Worm (Caenorhabditis elegans): ENCODE results near the gene srh-172.

Gene srh-172

DNA sequence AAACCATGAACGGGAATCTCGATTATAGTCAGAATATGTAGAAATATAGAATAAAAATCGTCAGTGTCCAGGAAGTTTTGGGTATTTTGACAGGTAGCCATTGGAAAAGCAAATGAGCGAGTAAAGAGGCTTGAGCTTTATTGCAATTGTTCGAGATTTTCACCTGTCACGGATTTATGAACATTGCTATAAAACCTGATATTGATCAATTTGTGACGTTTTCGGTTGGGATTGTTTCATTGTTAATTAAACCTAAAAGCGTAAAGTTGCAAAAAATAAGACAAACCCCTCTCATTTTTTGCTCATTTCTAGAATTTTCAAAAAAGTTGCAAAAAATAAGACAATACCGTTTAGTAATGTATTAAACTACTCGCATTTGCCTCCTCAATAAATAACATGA lies 19.4 kb downstream of the srh-172 start, which contains the start of gene srh-183:
TSS of gene srh-183 (minus strand) at position 101 of the 400 bp plus-strand sequence.
- no peak for TF ChIP-seq dao-5 (tag; optimal IDR thresholded peaks at IDR 0.05)
- no peak for TF ChIP-seq him-1 (tag; optimal IDR thresholded peaks at IDR 0.05)
- no peak for TF ChIP-seq W03F9.2 (tag; optimal IDR thresholded peaks at IDR 0.05)

DNA sequence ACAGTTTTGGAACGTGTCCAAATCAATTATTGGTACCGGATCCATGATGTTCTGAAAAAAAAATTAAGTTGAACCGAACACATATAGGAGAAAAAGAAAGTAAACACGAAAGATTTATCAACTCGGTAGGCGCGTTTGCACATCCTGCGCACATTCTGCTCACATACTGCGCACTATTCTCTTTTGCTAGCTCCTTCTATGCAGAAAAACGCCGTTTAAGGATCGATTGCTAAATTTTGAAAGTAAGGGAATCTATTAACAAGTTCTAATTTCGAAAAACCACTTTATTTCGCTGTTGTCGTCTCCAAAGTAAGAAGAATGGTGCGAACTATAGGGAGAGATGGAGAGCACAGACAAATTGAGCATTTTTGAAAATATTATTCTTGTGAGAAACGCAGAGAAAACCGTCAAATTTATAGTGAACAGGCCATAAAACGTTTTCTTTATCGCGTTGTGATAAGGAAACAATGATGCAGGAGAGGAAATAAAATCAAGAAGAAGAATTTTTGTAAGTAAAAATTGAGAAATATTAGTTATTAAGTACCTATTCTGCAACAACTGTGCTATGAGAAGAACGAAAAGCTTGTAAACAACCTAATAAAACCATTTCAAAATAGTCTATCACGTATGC lies 23.1 kb downstream of the srh-172 start, which contains the start of gene Y60A3A.24:
TSS of gene Y60A3A.24 (minus strand) at position 51 of the 631 bp plus-strand sequence.
- TF ChIP-seq him-1 (tag; optimal IDR thresholded peaks at IDR 0.05) (no peak), W03F9.2 (tag; optimal IDR thresholded peaks at IDR 0.05) (no peak), dao-5 (tag; optimal IDR thresholded peaks at IDR 0.05) (no peak)

DNA sequence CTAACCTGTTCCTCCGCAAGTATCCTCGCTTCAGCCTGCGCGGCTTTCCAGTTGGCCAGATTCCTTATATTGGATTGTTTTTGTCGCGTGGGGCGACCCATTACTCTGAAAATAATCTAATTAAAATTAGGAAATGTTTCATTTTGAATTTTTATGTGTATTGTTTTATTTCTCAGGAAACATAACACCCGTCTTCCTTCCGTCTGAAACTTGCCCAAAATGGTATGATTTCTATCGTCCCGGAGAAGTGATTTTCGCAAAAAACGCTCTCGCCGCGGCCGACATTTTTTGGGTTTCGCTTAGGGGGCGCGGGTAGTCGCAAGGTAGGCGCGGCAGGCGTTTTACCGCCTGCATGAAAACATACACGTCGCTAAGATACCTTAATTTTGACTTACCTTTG lies 27.4 kb downstream of the srh-172 start, which contains the start of gene clec-260:
TSS of gene clec-260 (minus strand) at position 101 of the 400 bp plus-strand sequence.
- TF ChIP-seq dao-5 (tag; optimal IDR thresholded peaks at IDR 0.05) (no peak), him-1 (tag; optimal IDR thresholded peaks at IDR 0.05) (no peak), W03F9.2 (tag; optimal IDR thresholded peaks at IDR 0.05) (no peak)

DNA sequence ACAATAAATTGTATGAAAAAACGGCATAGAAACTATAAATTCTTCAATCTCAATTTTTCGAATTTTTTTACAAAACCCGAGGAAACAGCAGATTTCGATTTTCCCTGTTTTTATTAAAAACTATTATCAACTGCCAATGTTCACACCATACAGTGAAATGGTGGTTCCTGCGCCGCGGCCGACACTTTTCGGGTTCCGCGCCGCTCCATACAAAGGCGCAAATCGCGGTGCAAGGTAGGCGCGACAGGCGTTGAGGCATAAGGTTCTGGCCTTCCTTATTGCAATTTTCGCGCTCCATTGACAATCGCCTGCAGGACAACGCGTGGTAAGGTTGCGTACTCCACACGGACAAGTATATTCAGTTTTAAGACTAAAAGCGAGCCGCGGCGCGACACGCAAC lies 27.9 kb downstream of the srh-172 start:
- TF ChIP-seq W03F9.2 (tag; optimal IDR thresholded peaks at IDR 0.05) (no peak), dao-5 (tag; optimal IDR thresholded peaks at IDR 0.05) (no peak), him-1 (tag; optimal IDR thresholded peaks at IDR 0.05) (no peak)

DNA sequence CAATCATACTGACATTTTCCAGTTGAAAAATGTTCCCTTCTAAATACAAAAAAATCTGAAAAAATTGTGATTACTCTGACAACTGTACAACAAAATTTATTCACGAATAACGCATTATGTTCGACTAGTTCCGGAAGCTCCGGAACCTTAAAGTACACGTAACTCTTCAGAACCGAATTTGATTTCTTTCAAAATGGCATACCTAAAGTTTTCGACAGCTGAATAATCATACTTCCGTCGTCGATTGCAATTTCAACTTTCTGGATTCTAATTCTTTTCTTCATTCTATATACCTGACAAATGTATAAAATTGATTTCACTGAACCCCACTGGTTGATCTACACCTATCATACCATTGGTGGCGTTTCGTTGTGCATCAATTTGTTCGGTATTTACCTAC lies 28.8 kb downstream of the srh-172 start, which contains the start of gene sri-67:
TSS of gene sri-67 (plus strand) at position 301 of the 400 bp plus-strand sequence.
- TF ChIP-seq dao-5 (tag; optimal IDR thresholded peaks at IDR 0.05) (no peak), W03F9.2 (tag; optimal IDR thresholded peaks at IDR 0.05) (no peak), him-1 (tag; optimal IDR thresholded peaks at IDR 0.05) (no peak)

ce11 chrV:19994093-19994492 lies 35.2 kb downstream of the srh-172 start, which contains the start of gene Y60A3A.25:
Y60A3A.25 (minus strand) TSS chrV:19994193.
- TF ChIP-seq him-1 (tag; optimal IDR thresholded peaks at IDR 0.05) (no peak), dao-5 (tag; optimal IDR thresholded peaks at IDR 0.05) (no peak), W03F9.2 (tag; optimal IDR thresholded peaks at IDR 0.05) (no peak)

DNA sequence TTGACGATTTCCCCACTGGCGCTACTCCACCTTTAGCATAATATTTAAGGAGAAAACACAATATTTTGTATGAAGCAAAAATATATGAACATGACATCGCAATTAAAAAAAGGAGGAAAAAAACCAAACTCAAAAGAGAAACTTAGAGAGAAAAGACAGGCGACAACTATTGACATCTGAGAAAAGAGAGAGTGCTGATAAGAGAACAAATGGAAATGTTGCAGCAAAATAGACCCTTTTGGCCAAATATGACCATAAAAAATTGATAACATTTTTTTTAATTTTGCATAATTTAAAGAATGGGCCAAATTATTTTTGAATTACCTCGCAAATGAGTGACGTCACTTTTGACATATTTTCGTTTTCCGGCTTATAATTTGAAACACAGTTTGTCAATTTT lies 35.8 kb downstream of the srh-172 start:
- TF ChIP-seq dao-5 (tag; optimal IDR thresholded peaks at IDR 0.05) (no peak), him-1 (tag; optimal IDR thresholded peaks at IDR 0.05) (no peak)

ce11 chrV:19997481-19997880 lies 38.6 kb downstream of the srh-172 start:
- TF ChIP-seq W03F9.2 (tag; optimal IDR thresholded peaks at IDR 0.05) (no peak), him-1 (tag; optimal IDR thresholded peaks at IDR 0.05) (no peak), dao-5 (tag; optimal IDR thresholded peaks at IDR 0.05) (no peak)

ce11 chrV:19998203-19998836 lies 39.5 kb downstream of the srh-172 start:
- TF ChIP-seq him-1 (tag; optimal IDR thresholded peaks at IDR 0.05) (no peak), W03F9.2 (tag; optimal IDR thresholded peaks at IDR 0.05) (no peak)

- TF ChIP-seq W03F9.2 (tag; optimal IDR thresholded peaks at IDR 0.05) (no peak), him-1 (tag; optimal IDR thresholded peaks at IDR 0.05) (no peak), dao-5 (tag; optimal IDR thresholded peaks at IDR 0.05) (no peak)
These were observed 40.3 kb downstream of the srh-172 start for ce11 chrV:19999100-19999499.

DNA sequence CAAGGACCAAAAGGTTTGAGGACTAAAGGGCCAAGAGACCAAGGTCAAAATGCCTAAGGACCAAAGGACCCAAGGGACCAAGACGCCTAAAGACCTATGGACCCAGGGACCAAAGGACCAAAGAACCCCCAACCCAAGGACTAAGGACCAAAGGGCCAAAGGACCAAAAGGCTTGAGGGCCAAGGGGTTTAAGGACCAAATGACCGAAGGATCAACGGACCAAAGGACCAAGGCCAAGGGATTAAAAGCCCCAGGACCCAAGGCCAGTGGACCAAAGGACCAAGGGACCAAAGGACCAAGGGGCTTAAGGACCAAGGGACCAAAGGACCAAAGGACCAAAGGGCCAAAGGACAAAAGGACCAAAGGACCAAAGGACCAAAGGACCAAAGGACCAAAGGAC lies 40.9 kb downstream of the srh-172 start:
- TF ChIP-seq W03F9.2 (tag; optimal IDR thresholded peaks at IDR 0.05) (no peak), him-1 (tag; optimal IDR thresholded peaks at IDR 0.05) (no peak), dao-5 (tag; optimal IDR thresholded peaks at IDR 0.05) (no peak)

DNA sequence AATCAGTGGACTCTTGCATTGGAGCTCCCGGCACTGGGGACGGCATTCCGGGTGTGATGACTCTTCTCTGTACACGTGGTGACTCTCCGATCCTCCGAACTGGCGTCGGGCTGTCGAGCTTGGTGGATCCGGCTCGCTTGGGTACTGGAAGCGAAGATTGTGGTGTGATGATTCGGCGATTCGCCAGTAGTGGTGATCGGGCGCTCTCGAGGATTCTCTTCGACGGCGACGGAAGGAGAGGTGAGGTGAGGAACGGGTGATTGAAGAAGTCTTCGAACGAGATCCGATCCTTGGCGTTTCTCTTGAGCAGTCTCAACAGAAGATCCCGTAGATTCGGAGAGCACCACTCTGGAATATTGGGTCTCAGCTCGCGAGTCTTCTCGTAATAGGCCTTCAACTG lies 41.8 kb downstream of the srh-172 start:
- no peak for TF ChIP-seq W03F9.2 (tag; optimal IDR thresholded peaks at IDR 0.05)
- TF ChIP-seq him-1 (tag; optimal IDR thresholded peaks at IDR 0.05): no peak
- no peak for TF ChIP-seq dao-5 (tag; optimal IDR thresholded peaks at IDR 0.05)

ce11 chrV:20002194-20002593 lies 43.4 kb downstream of the srh-172 start:
- TF ChIP-seq W03F9.2 (tag; optimal IDR thresholded peaks at IDR 0.05): no peak

DNA sequence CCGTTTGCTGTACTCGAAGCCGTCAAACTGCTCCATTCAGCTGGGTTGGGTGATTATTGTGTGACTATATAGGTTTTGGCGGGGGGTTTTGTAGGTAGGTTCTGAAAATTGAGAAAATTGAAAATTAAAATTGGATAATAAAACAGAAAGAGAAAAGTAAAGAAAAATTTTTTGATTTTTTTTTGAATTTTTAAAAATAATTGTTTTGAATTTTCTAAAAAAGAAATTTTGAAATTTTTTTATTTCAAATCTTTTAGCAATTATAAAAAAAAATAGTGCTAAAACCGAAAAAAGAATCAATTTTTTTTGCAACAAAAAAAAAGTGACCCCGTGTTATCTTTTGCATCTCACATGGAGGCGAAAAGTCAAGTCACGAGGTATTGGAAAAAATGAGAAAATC lies 45.5 kb downstream of the srh-172 start, which contains the start of gene unc-51:
TSS of gene unc-51 (minus strand) at position 101 of the 400 bp plus-strand sequence.
- TF ChIP-seq dao-5 (tag; optimal IDR thresholded peaks at IDR 0.05) (no peak), him-1 (tag; optimal IDR thresholded peaks at IDR 0.05) (no peak), W03F9.2 (tag; optimal IDR thresholded peaks at IDR 0.05) (no peak)

Measured in whole organism, L4/young adult.